Worm (Caenorhabditis elegans) whole organism, L4 larva: ENCODE measurements around the gene str-206.

ENCODE experiments used
- F44E2.7 ChIP-seq: fragments of 200-800 bp; sonication (Bioruptor generic); IDR thresholded peaks from 2 replicates; pipeline ENCODE4 v2.1.2; 2022; ENCODE audit warnings: missing genetic modification characterization, missing compliant biosample characterization
- arid-1 ChIP-seq: fragments of 200-800 bp; sonication (Bioruptor generic); conservative IDR thresholded peaks from 2 replicates; pipeline ENCODE4 v1.3.6; 2022; ENCODE audit warnings: missing genetic modification reagents, missing genetic modification characterization, missing compliant biosample characterization
- ceh-20 ChIP-seq: fragments of 200-800 bp; sonication (Bioruptor generic); IDR thresholded peaks from 2 replicates; pipeline ENCODE4 v1.3.6; 2022; ENCODE audit warnings: missing genetic modification reagents, missing genetic modification characterization, missing compliant biosample characterization
- ctbp-1 ChIP-seq: fragments of 200-800 bp; sonication (Bioruptor generic); IDR thresholded peaks from 2 replicates; pipeline ENCODE4 v1.3.6; 2022; ENCODE audit warnings: missing genetic modification reagents, missing genetic modification characterization, missing compliant biosample characterization
- daf-12 ChIP-seq: fragments of 150-350 bp; optimal IDR thresholded peaks from 2 replicates; lab custom pipeline; 2014; ENCODE audit warnings: missing biosample characterization, missing genetic modification reagents, missing genetic modification characterization
- daf-16 ChIP-seq, 3 experiments: sonication (generic microtip); optimal IDR thresholded peaks; 2 replicates each; lab custom pipeline; 2016 to 2017; ENCODE audit warnings: missing genetic modification characterization in 3 of 3, missing genetic modification reagents in 3 of 3, mild to moderate bottlenecking in 2 of 3, missing compliant biosample characterization in 2 of 3, missing biosample characterization in 1 of 3, moderate library complexity in 1 of 3
- dmd-6 ChIP-seq: fragments of 200-800 bp; sonication (Bioruptor generic); IDR thresholded peaks from 2 replicates; pipeline ENCODE4 v1.3.6; 2022; ENCODE audit warnings: missing genetic modification reagents, missing genetic modification characterization, missing compliant biosample characterization
- dmd-8 ChIP-seq: fragments of 200-800 bp; sonication (Bioruptor generic); IDR thresholded peaks from 2 replicates; pipeline ENCODE4 v1.3.6; 2022; ENCODE audit warnings: missing genetic modification characterization, missing compliant biosample characterization
- dmd-9 ChIP-seq: fragments of 200-800 bp; sonication (Bioruptor generic); IDR thresholded peaks from 2 replicates; pipeline ENCODE4 v1.3.6; 2022; ENCODE audit warnings: missing genetic modification reagents, missing genetic modification characterization, missing compliant biosample characterization
- dve-1 ChIP-seq: sonication (generic microtip); optimal IDR thresholded peaks from 2 replicates; lab custom pipeline; 2017; ENCODE audit warnings: antibody characterized with exemption, mild to moderate bottlenecking, missing genetic modification characterization, missing compliant biosample characterization; ENCODE audit not compliant: insufficient read depth
- hif-1 ChIP-seq, 2 experiments: sonication (generic microtip); optimal IDR thresholded peaks; 2 replicates each; lab custom pipeline; 2016 to 2017; ENCODE audit warnings: missing compliant biosample characterization in 2 of 2, missing genetic modification characterization in 2 of 2, missing genetic modification reagents in 2 of 2, missing genotype in 2 of 2, mild to moderate bottlenecking in 1 of 2
- hlh-11 ChIP-seq: fragments of 200-800 bp; sonication (Bioruptor generic); optimal IDR thresholded peaks from 2 replicates; lab custom pipeline; 2018; ENCODE audit warnings: mild to moderate bottlenecking, missing genetic modification characterization, missing compliant biosample characterization
- hlh-30 ChIP-seq: sonication (generic microtip); optimal IDR thresholded peaks from 2 replicates; lab custom pipeline; 2017; ENCODE audit warnings: antibody characterized with exemption, mild to moderate bottlenecking, missing genetic modification characterization, missing compliant biosample characterization; ENCODE audit not compliant: insufficient read depth
- hmg-1.1 ChIP-seq: fragments of 200-800 bp; sonication (Bioruptor generic); IDR thresholded peaks from 2 replicates; pipeline ENCODE4 v1.3.6; 2022; ENCODE audit warnings: missing genetic modification reagents, missing genetic modification characterization, missing compliant biosample characterization
- lin-1 ChIP-seq: fragments of 200-800 bp; sonication (Bioruptor generic); IDR thresholded peaks from 2 replicates; pipeline ENCODE4 v1.3.6; 2022; ENCODE audit warnings: missing genetic modification reagents, missing genetic modification characterization, missing compliant biosample characterization
- lin-29 ChIP-seq: fragments of 200-800 bp; sonication (Bioruptor generic); IDR thresholded peaks from 2 replicates; pipeline ENCODE4 v1.3.6; 2022; ENCODE audit warnings: missing genetic modification reagents, missing genetic modification characterization, missing compliant biosample characterization
- lin-38 ChIP-seq: fragments of 200-800 bp; sonication (Bioruptor generic); IDR thresholded peaks from 2 replicates; pipeline ENCODE4 v1.3.6; 2022; ENCODE audit warnings: missing genetic modification reagents, missing genetic modification characterization, missing compliant biosample characterization
- lsy-2 ChIP-seq, 2 experiments: fragments of 150-350 bp in 1 of 2; sonication (generic microtip) in 1 of 2; optimal IDR thresholded peaks; 2 replicates each; lab custom pipeline; 2014 to 2017; ENCODE audit warnings: missing biosample characterization in 2 of 2, missing genetic modification characterization in 2 of 2
- madf-5 ChIP-seq, 2 experiments: fragments of 200-800 bp; sonication (Bioruptor generic); IDR thresholded peaks; 2 replicates each; pipeline ENCODE4 v1.3.6; 2022; ENCODE audit warnings: missing compliant biosample characterization in 2 of 2, missing genetic modification characterization in 2 of 2
- mdl-1 ChIP-seq, 2 experiments: fragments of 150-350 bp in 1 of 2; sonication (generic microtip) in 1 of 2; optimal IDR thresholded peaks; 2 replicates each; lab custom pipeline; 2014 to 2017; ENCODE audit warnings: missing biosample characterization in 2 of 2, missing genetic modification characterization in 2 of 2
- mdt-29 ChIP-seq: fragments of 200-800 bp; sonication (Bioruptor generic); IDR thresholded peaks from 2 replicates; pipeline ENCODE4 v1.3.6; 2022; ENCODE audit warnings: missing genetic modification reagents, missing genetic modification characterization, missing compliant biosample characterization
- mep-1 ChIP-seq: fragments of 150-350 bp; sonication (generic microtip); optimal IDR thresholded peaks from 3 replicates; lab custom pipeline; 2014; ENCODE audit warnings: missing biosample characterization, missing genetic modification characterization
- mes-2 ChIP-seq: sonication (generic microtip); optimal IDR thresholded peaks from 2 replicates; lab custom pipeline; 2016; ENCODE audit warnings: missing genotype, mild to moderate bottlenecking, missing genetic modification characterization, missing compliant biosample characterization; ENCODE audit not compliant: poor library complexity, severe bottlenecking
- mxl-3 ChIP-seq: fragments of 200-800 bp; sonication (Bioruptor generic); optimal IDR thresholded peaks from 2 replicates; lab custom pipeline; 2018; ENCODE audit warnings: mild to moderate bottlenecking, missing genetic modification characterization, missing compliant biosample characterization
- nhr-102 ChIP-seq: sonication (generic microtip); optimal IDR thresholded peaks from 2 replicates; lab custom pipeline; 2016; ENCODE audit warnings: mild to moderate bottlenecking, missing genetic modification characterization, moderate library complexity, missing compliant biosample characterization
- nhr-28 ChIP-seq: fragments of 150-350 bp; optimal IDR thresholded peaks from 2 replicates; lab custom pipeline; 2014; ENCODE audit warnings: missing biosample characterization, missing genetic modification characterization
- nhr-41 ChIP-seq: fragments of 200-800 bp; sonication (Bioruptor generic); IDR thresholded peaks from 2 replicates; pipeline ENCODE4 v1.3.6; 2022; ENCODE audit warnings: missing genetic modification reagents, missing genetic modification characterization, missing compliant biosample characterization
- nhr-48 ChIP-seq: sonication (generic microtip); optimal IDR thresholded peaks from 2 replicates; lab custom pipeline; 2016; ENCODE audit warnings: mild to moderate bottlenecking, missing genetic modification characterization, missing compliant biosample characterization
- nhr-77 ChIP-seq: fragments of 150-350 bp; optimal IDR thresholded peaks from 2 replicates; lab custom pipeline; 2014; ENCODE audit warnings: missing biosample characterization, missing genetic modification characterization
- pha-4 ChIP-seq, 2 experiments: fragments of 150-350 bp in 1 of 2; fragments of 200-800 bp in 1 of 2; sonication (Bioruptor generic) in 1 of 2; IDR thresholded peaks in 1 of 2; optimal IDR thresholded peaks in 1 of 2; 2 replicates each; pipeline versions ENCODE4 v1.3.6 to Lab custom; 2014 to 2022; ENCODE audit warnings: missing genetic modification characterization in 2 of 2, missing genetic modification reagents in 2 of 2, missing biosample characterization in 1 of 2, missing compliant biosample characterization in 1 of 2
- php-3 ChIP-seq: fragments of 200-800 bp; sonication (Bioruptor generic); IDR thresholded peaks from 2 replicates; pipeline ENCODE4 v1.3.6; 2022; ENCODE audit warnings: missing genetic modification reagents, missing genetic modification characterization, missing compliant biosample characterization
- pqm-1 ChIP-seq: sonication (generic microtip); optimal IDR thresholded peaks from 2 replicates; lab custom pipeline; 2017; ENCODE audit warnings: missing biosample characterization, missing genetic modification characterization
- tra-1 ChIP-seq: fragments of 200-800 bp; sonication (Bioruptor generic); IDR thresholded peaks from 2 replicates; pipeline ENCODE4 v1.3.6; 2022; ENCODE audit warnings: missing genetic modification reagents, missing genetic modification characterization, missing compliant biosample characterization
- unc-62 ChIP-seq, 3 experiments: fragments of 150-350 bp in 1 of 3; sonication (generic microtip); optimal IDR thresholded peaks in 2 of 3; peaks in 1 of 3; 1 replicate in 1 of 3; 2 replicates in 2 of 3; lab custom pipeline; 2014 to 2017; ENCODE audit warnings: missing biosample characterization in 3 of 3, missing genetic modification characterization in 3 of 3, missing genetic modification reagents in 3 of 3, missing genotype in 1 of 3
- zag-1 ChIP-seq: fragments of 150-350 bp; optimal IDR thresholded peaks from 2 replicates; lab custom pipeline; 2014; ENCODE audit warnings: missing biosample characterization, missing genetic modification characterization
- zip-2 ChIP-seq: fragments of 150-350 bp; optimal IDR thresholded peaks from 2 replicates; lab custom pipeline; 2014; ENCODE audit warnings: missing biosample characterization, missing genetic modification characterization

The str-206 gene

DNA sequence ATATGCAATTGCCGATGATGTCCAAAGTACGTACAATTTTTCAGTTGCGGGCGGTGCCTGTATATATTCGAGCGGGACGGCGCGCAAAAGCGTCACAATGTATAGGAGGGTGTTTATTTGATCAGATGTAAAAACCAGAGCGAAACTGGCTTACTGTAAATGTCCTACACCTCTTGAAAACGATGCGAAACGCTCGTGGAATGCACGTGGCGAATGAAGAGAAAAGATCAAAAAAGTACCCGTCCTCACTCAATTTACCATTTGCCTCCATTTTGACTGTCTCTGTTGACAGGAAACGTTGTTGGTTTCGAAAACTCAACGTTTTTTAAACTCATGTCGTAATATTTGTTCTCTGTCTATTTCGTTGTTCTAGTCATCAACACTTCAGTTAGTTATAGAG lies 22.8 kb downstream of the str-206 start (continued):
- TF ChIP-seq F44E2.7 (GFP tag; lab: Robert Waterston, UW), result no peak
- peak; percentile 28 for TF ChIP-seq nhr-102 (tag; lab: Kevin White, UChicago)
- TF ChIP-seq madf-5 (GFP tag; IDR thresholded peaks at IDR 0.05; lab: Robert Waterston, UW), result no peak
- peak; percentile 75 for TF ChIP-seq mxl-3 (GFP tag; lab: Kevin White, UChicago)
- peak in 1 of 2 experiments; percentile 78 for TF ChIP-seq mdl-1 (tag; optimal IDR thresholded peaks at IDR 0.05; lab: Kevin White, UChicago)
- TF ChIP-seq hlh-11 (tag; lab: Kevin White, UChicago), result peak; percentile 83
- peak; percentile 97 for TF ChIP-seq dmd-6
- peak; percentile 35; the same call in 1 of the 2 replicates for TF ChIP-seq tra-1
- no peak for TF ChIP-seq daf-12 (tag; lab: Kevin White, UChicago)
- TF ChIP-seq lsy-2 (tag; optimal IDR thresholded peaks at IDR 0.05; lab: Kevin White, UChicago), result peak in 1 of 2 experiments; percentile 52
- TF ChIP-seq hmg-1.1 (GFP tag; lab: Robert Waterston, UW), result no peak
- TF ChIP-seq nhr-28 (tag; lab: Kevin White, UChicago), result peak; percentile 46
- TF ChIP-seq lin-29 (GFP tag; lab: Robert Waterston, UW), result peak; percentile 52; the same call in 1 of the 2 replicates
- TF ChIP-seq hif-1 (tag; optimal IDR thresholded peaks at IDR 0.05; lab: Kevin White, UChicago), result peak in 1 of 2 experiments; percentile 50
- no peak for TF ChIP-seq dmd-8 (GFP tag; lab: Robert Waterston, UW)
- no peak for TF ChIP-seq arid-1 (GFP tag; lab: Robert Waterston, UW)
- TF ChIP-seq lin-1 (GFP tag; lab: Robert Waterston, UW), result no peak
- TF ChIP-seq lin-38 (GFP tag; lab: Robert Waterston, UW), result 0 out of 2 replicates have a peak, but pooled peaks have one; percentile 11
- TF ChIP-seq ctbp-1, result no peak

DNA sequence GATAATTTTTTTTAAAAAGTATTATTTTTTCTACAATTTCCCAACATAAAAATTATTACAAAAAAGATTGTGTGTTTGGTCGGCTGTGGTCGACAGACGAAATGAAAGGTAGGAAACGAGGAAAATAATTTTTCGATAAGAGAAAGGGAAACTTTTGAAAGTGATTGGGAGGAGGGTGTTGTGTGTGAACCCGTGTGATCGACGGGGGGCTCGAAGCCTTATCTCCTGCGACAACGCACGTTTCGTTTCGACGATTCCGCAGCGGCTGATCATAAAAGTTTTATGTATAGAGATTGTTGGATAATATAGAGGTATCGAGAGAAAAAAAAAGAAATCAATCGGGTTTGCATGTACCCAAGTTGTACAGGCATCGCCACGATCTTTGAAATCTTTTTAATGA lies 25.3 kb downstream of the str-206 start:
- peak; percentile 73 for TF ChIP-seq dve-1 (tag; lab: Kevin White, UChicago)
- TF ChIP-seq dmd-8 (GFP tag; lab: Robert Waterston, UW), result no peak
- peak; percentile 68 for TF ChIP-seq hlh-30 (tag; lab: Kevin White, UChicago)
- TF ChIP-seq pha-4 (GFP tag; IDR thresholded peaks at IDR 0.05; lab: Robert Waterston, UW), result 0 out of 2 replicates have a peak, but pooled peaks have one; percentile 45
- no peak for TF ChIP-seq pha-4 (tag; optimal IDR thresholded peaks at IDR 0.05; lab: Kevin White, UChicago)
- TF ChIP-seq zag-1 (tag; lab: Kevin White, UChicago), result no peak
- peak; percentile 86 for TF ChIP-seq mxl-3 (GFP tag; lab: Kevin White, UChicago)
- TF ChIP-seq mes-2, result peak; percentile 42
- TF ChIP-seq zip-2 (tag; lab: Kevin White, UChicago), result no peak
- peak; percentile 16; the same call in 1 of the 2 replicates for TF ChIP-seq ceh-20 (GFP tag; lab: Robert Waterston, UW)
- peak; percentile 98 for TF ChIP-seq dmd-6
- peak; percentile 66; the same call in 1 of the 2 replicates for TF ChIP-seq tra-1
- TF ChIP-seq php-3, result peak; percentile 91
- TF ChIP-seq mdt-29 (GFP tag; lab: Robert Waterston, UW), result no peak
- TF ChIP-seq mdl-1 (tag; optimal IDR thresholded peaks at IDR 0.05; lab: Kevin White, UChicago), result peak; percentile 44 to 57
- peak; percentile 19 for TF ChIP-seq mep-1
- TF ChIP-seq nhr-77, result peak; percentile 51
- peak; percentile 98 for TF ChIP-seq nhr-48 (tag; lab: Kevin White, UChicago)
- peak; percentile 74 for TF ChIP-seq nhr-28 (tag; lab: Kevin White, UChicago)
- TF ChIP-seq lin-1 (GFP tag; lab: Robert Waterston, UW), result peak; percentile 85
- peak; percentile 89 for TF ChIP-seq hlh-11 (tag; lab: Kevin White, UChicago)
- peak; percentile 25 for TF ChIP-seq nhr-102 (tag; lab: Kevin White, UChicago)
- TF ChIP-seq pqm-1, result peak; percentile 36
- TF ChIP-seq unc-62 (GFP tag; optimal IDR thresholded peaks at IDR 0.05 in 1 of 2; lab: Kevin White, UChicago), result no peak
- no peak for TF ChIP-seq unc-62 (tag; optimal IDR thresholded peaks at IDR 0.05; lab: Kevin White, UChicago)
- peak in 1 of 2 experiments; percentile 58 for TF ChIP-seq hif-1 (tag; optimal IDR thresholded peaks at IDR 0.05; lab: Kevin White, UChicago)
- peak in 1 of 2 experiments; percentile 37 for TF ChIP-seq daf-16 (GFP tag; optimal IDR thresholded peaks at IDR 0.05; lab: Kevin White, UChicago)
- peak; percentile 89 for TF ChIP-seq daf-16 (tag; optimal IDR thresholded peaks at IDR 0.05; lab: Kevin White, UChicago)
- 0 out of 2 replicates have a peak, but pooled peaks have one; percentile 20 for TF ChIP-seq nhr-41 (GFP tag; lab: Robert Waterston, UW)
- TF ChIP-seq dmd-9 (GFP tag; lab: Robert Waterston, UW), result no peak
- TF ChIP-seq ctbp-1, result no peak
